Worm (Caenorhabditis elegans) whole organism, midembryonic: ENCODE measurements around the gene K02E11.5.

Experiments used
- cog-1 ChIP-seq: sonication (generic microtip); optimal IDR thresholded peaks from 2 replicates; lab custom pipeline; 2016; ENCODE audit warnings: missing genetic modification characterization, missing compliant biosample characterization
- ref-1 ChIP-seq: fragments of 200-800 bp; sonication (Bioruptor generic); conservative IDR thresholded peaks from 2 replicates; pipeline ENCODE4 v1.3.6; 2022; ENCODE audit warnings: missing genetic modification reagents, missing genetic modification characterization, missing compliant biosample characterization
- ztf-23 ChIP-seq: fragments of 200-800 bp; sonication (Bioruptor generic); IDR thresholded peaks from 2 replicates; pipeline ENCODE4 v1.3.6; 2022; ENCODE audit warnings: missing genetic modification reagents, missing genetic modification characterization, missing compliant biosample characterization

ce11 chrV:14212813-14213212, 39.3 kb upstream of the K02E11.5 start:
- TF ChIP-seq ref-1, result no peak
- TF ChIP-seq ztf-23 (GFP tag; lab: Robert Waterston, UW), result no peak
- TF ChIP-seq cog-1 (tag; lab: Kevin White, UChicago), result no peak
